Fruit fly (Drosophila melanogaster): ENCODE measurements around the gene CG13361.
A peak's percentile ranks its signal among the peaks of the same experiment; 100 is the strongest.

CG13361 gene

DNA sequence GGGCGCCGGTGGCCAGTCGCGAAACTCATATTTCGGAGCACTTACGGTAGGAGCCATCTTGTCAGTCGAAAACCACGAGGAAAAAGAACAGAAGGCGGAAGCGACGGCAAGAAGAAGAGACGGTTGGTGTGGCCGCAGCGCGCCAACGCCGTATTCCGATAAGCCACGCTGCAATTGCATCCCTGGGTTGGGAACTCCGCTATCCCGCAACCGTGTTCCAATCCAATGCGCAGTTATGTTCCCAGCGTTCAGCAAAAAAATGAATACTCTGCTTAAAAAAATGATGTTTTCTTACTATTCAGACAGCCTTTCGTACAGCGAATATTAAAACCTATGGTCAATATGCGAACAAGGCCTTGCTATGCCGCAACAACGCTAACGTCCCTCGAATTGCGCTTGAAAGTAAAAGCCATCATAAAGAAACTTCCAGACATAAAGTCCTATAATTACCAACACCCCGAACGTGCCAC is 11.6 kb upstream of the CG13361 start, which contains the start of gene RpL22 (continued):
- TF ChIP-seq ato (GFP tag; IDR thresholded peaks at IDR 0.05; ENCODE audit: partially characterized antibody) (no peak), grn (GFP tag; optimal IDR thresholded peaks at IDR 0.05) (peak; percentile 79), CG16815 (GFP tag; optimal IDR thresholded peaks at IDR 0.05) (peak; percentile 71), CG14965 (GFP tag; optimal IDR thresholded peaks at IDR 0.05; ENCODE audit: borderline replicate concordance) (peak; percentile 80), CG4820 (GFP tag; optimal IDR thresholded peaks at IDR 0.05) (peak; percentile 72), CG10565 (GFP tag; optimal IDR thresholded peaks at IDR 0.05) (peak; percentile 52), CG15601 (tag; optimal IDR thresholded peaks at IDR 0.05) (peak; percentile 76), CG6689 (GFP tag; IDR thresholded peaks at IDR 0.05) (peak; percentile 59), CG15696 (tag; optimal IDR thresholded peaks at IDR 0.05) (peak; percentile 50), dmrt99B (tag; optimal IDR thresholded peaks at IDR 0.05) (peak; percentile 72), bab2 (GFP tag; optimal IDR thresholded peaks at IDR 0.05) (peak; percentile 77), phol (tag; optimal IDR thresholded peaks at IDR 0.05) (peak; percentile 91), Med (GFP tag) (peak; percentile 99), bowl (GFP tag; IDR thresholded peaks at IDR 0.05) (peak; percentile 69; the same call in 1 of the 2 replicates), CG1024 (GFP tag; IDR thresholded peaks at IDR 0.05) (peak; percentile 78), pnt (GFP tag; optimal IDR thresholded peaks at IDR 0.05) (peak; percentile 68), peb (GFP tag; IDR thresholded peaks at IDR 0.05) (peak; percentile 55; the same call in 1 of the 2 replicates), CTCF (GFP tag; optimal IDR thresholded peaks at IDR 0.05) (peak; percentile 79), croc (GFP tag; conservative IDR thresholded peaks at IDR 0.05) (peak; percentile 63; the same call in 2 of the 3 replicates), gsb-n (tag; optimal IDR thresholded peaks at IDR 0.05) (peak; percentile 80), Trl (optimal IDR thresholded peaks at IDR 0.05) (no peak), Trl (GFP tag; optimal IDR thresholded peaks at IDR 0.05) (peak; percentile 92), knrl (GFP tag; IDR thresholded peaks at IDR 0.05; ENCODE audit: partially characterized antibody) (peak; percentile 57; the same call in 2 of the 3 replicates), mld (GFP tag; IDR thresholded peaks at IDR 0.05; ENCODE audit: partially characterized antibody) (no peak), CG11695 (GFP tag; IDR thresholded peaks at IDR 0.05) (peak; percentile 68), CG2712 (tag; optimal IDR thresholded peaks at IDR 0.05) (peak; percentile 82), CG32767 (GFP tag; IDR thresholded peaks at IDR 0.05) (peak; percentile 58; the same call in 1 of the 2 replicates), HHEX (GFP tag; optimal IDR thresholded peaks at IDR 0.05) (peak; percentile 95), Fer2 (tag; optimal IDR thresholded peaks at IDR 0.05) (peak; percentile 60), CG34224 (GFP tag; IDR thresholded peaks at IDR 0.05; ENCODE audit: partially characterized antibody) (no peak), caup (GFP tag; optimal IDR thresholded peaks at IDR 0.05; ENCODE audit: severe bottlenecking) (peak; percentile 97), Hsf (GFP tag; optimal IDR thresholded peaks at IDR 0.05) (peak; percentile 88), CG4404 (GFP tag; IDR thresholded peaks at IDR 0.05) (peak; percentile 66), Bgb (GFP tag; IDR thresholded peaks at IDR 0.05; ENCODE audit: partially characterized antibody) (peak; percentile 50), NC2α (GFP tag; optimal IDR thresholded peaks at IDR 0.05) (peak; percentile 86), Sin3A (optimal IDR thresholded peaks at IDR 0.05) (peak; percentile 80), CG7963 (GFP tag; IDR thresholded peaks at IDR 0.05; ENCODE audit: partially characterized antibody) (no peak), CG18599 (GFP tag; optimal IDR thresholded peaks at IDR 0.05) (peak; percentile 91), Dip2 (GFP tag; IDR thresholded peaks at IDR 0.05) (no peak), bigmax (GFP tag; optimal IDR thresholded peaks at IDR 0.05) (peak; percentile 79), CG7271 (tag; optimal IDR thresholded peaks at IDR 0.05) (peak; percentile 82), bcd (GFP tag; optimal IDR thresholded peaks at IDR 0.05) (peak; percentile 94), CG10543 (GFP tag; optimal IDR thresholded peaks at IDR 0.05) (peak; percentile 85), Hmx (GFP tag; optimal IDR thresholded peaks at IDR 0.05) (no peak), CG31388 (GFP tag; optimal IDR thresholded peaks at IDR 0.05) (peak; percentile 38), trh (GFP tag; optimal IDR thresholded peaks at IDR 0.05) (peak; percentile 54), CG2120 (GFP tag; optimal IDR thresholded peaks at IDR 0.05) (peak; percentile 74), CG11247 (GFP tag; IDR thresholded peaks at IDR 0.05) (peak; percentile 82), Mrtf (GFP tag; IDR thresholded peaks at IDR 0.05) (peak; percentile 60; the same call in 2 of the 3 replicates), MBD-R2 (GFP tag; IDR thresholded peaks at IDR 0.05) (peak; percentile 92), Lhr (GFP tag; optimal IDR thresholded peaks at IDR 0.05) (peak; percentile 97)

Measured in whole organism, embryonic.